Fruit fly (Drosophila melanogaster) whole organism, embryonic: Measurements from ENCODE around the gene Atx-1.
A peak's percentile ranks its signal among the peaks of the same experiment; 100 is the strongest.

Experiments
- Antp ChIP-seq: fragments of 200-800 bp; sonication (Bioruptor generic); optimal IDR thresholded peaks from 3 replicates; lab custom pipeline; 2016; ENCODE audit warnings: missing biosample characterization, missing genetic modification characterization
- Atf6 ChIP-seq: fragments of 200-800 bp; sonication (Bioruptor generic); IDR thresholded peaks from 2 replicates; pipeline ENCODE4 v1.3.6; 2022; ENCODE audit warnings: missing biosample characterization, missing genetic modification characterization
- B-H2 ChIP-seq: fragments of 200-800 bp; sonication (Bioruptor generic); optimal IDR thresholded peaks from 2 replicates; lab custom pipeline; 2018; ENCODE audit warnings: missing biosample characterization, mild to moderate bottlenecking, missing genetic modification characterization
- Bdp1 ChIP-seq: fragments of 200-800 bp; sonication (Bioruptor generic); optimal IDR thresholded peaks from 3 replicates; lab custom pipeline; 2016; ENCODE audit warnings: missing biosample characterization, missing genetic modification characterization
- Bteb2 ChIP-seq: fragments of 200-800 bp; sonication (Bioruptor generic); optimal IDR thresholded peaks from 2 replicates; lab custom pipeline; 2016; ENCODE audit warnings: missing biosample characterization, missing genetic modification characterization
- CG10366 ChIP-seq: fragments of 200-800 bp; sonication (Bioruptor generic); IDR thresholded peaks from 2 replicates; pipeline ENCODE4 v1.3.6; 2022; ENCODE audit warnings: missing biosample characterization, missing genetic modification characterization
- CG10543 ChIP-seq: fragments of 200-800 bp; sonication (Bioruptor generic); optimal IDR thresholded peaks from 3 replicates; lab custom pipeline; 2017; ENCODE audit warnings: missing biosample characterization, mild to moderate bottlenecking, missing genetic modification characterization, moderate library complexity
- CG11093 ChIP-seq: fragments of 200-800 bp; sonication (Bioruptor generic); IDR thresholded peaks from 3 replicates; pipeline ENCODE4 v1.3.6; 2022; ENCODE audit warnings: missing biosample characterization, missing genetic modification characterization
- CG11398 ChIP-seq: fragments of 200-800 bp; sonication (Bioruptor generic); optimal IDR thresholded peaks from 2 replicates; lab custom pipeline; 2016; ENCODE audit warnings: missing biosample characterization, missing genetic modification characterization
- CG11560 ChIP-seq: fragments of 200-800 bp; sonication (Bioruptor generic); IDR thresholded peaks from 3 replicates; pipeline ENCODE4 v1.3.6; 2022; ENCODE audit warnings: missing biosample characterization, missing genetic modification characterization
- CG11695 ChIP-seq: fragments of 200-800 bp; sonication (Bioruptor generic); IDR thresholded peaks from 3 replicates; pipeline ENCODE4 v1.3.6; 2022; ENCODE audit warnings: missing biosample characterization, missing genetic modification characterization
- CG13894 ChIP-seq: fragments of 200-800 bp; sonication (Bioruptor generic); optimal IDR thresholded peaks from 3 replicates; lab custom pipeline; 2018; ENCODE audit warnings: missing biosample characterization, mild to moderate bottlenecking, missing genetic modification characterization, moderate library complexity
- CG14860 ChIP-seq: fragments of 200-800 bp; sonication (Bioruptor generic); IDR thresholded peaks from 3 replicates; pipeline ENCODE4 v1.3.6; 2022; ENCODE audit warnings: missing biosample characterization, missing genetic modification characterization; ENCODE audit not compliant: partially characterized antibody
- CG15514 ChIP-seq: fragments of 200-800 bp; sonication (Bioruptor generic); optimal IDR thresholded peaks from 3 replicates; lab custom pipeline; 2017; ENCODE audit warnings: missing biosample characterization, missing genetic modification characterization, mild to moderate bottlenecking, moderate library complexity, missing genetic modification reagents
- CG17829 ChIP-seq: fragments of 200-800 bp; optimal IDR thresholded peaks from 2 replicates; lab custom pipeline; 2019; ENCODE audit warnings: missing biosample characterization, mild to moderate bottlenecking, missing genetic modification characterization, moderate library complexity
- CG2712 ChIP-seq: fragments of 200-800 bp; optimal IDR thresholded peaks from 3 replicates; lab custom pipeline; 2019; ENCODE audit warnings: missing biosample characterization, mild to moderate bottlenecking, missing genetic modification characterization, moderate library complexity
- CG30403 ChIP-seq: fragments of 200-800 bp; sonication (Bioruptor generic); optimal IDR thresholded peaks from 3 replicates; lab custom pipeline; 2016; ENCODE audit warnings: missing biosample characterization, missing genetic modification characterization
- CG32532 ChIP-seq: fragments of 200-800 bp; sonication (Bioruptor generic); IDR thresholded peaks from 2 replicates; pipeline ENCODE4 v1.3.6; 2022; ENCODE audit warnings: missing biosample characterization, missing genetic modification characterization
- CG3407 ChIP-seq: fragments of 200-800 bp; sonication (Bioruptor generic); optimal IDR thresholded peaks from 2 replicates; lab custom pipeline; 2018; ENCODE audit warnings: missing biosample characterization, mild to moderate bottlenecking, missing genetic modification characterization
- CG34422 ChIP-seq: fragments of 200-800 bp; sonication (Bioruptor generic); IDR thresholded peaks from 3 replicates; pipeline ENCODE4 v1.3.6; 2022; ENCODE audit warnings: missing biosample characterization, missing genetic modification characterization
- CG4424 ChIP-seq: fragments of 200-800 bp; sonication (Bioruptor generic); optimal IDR thresholded peaks from 3 replicates; lab custom pipeline; 2016; ENCODE audit warnings: missing biosample characterization, missing genetic modification characterization
- CG4820 ChIP-seq: fragments of 200-800 bp; sonication (Bioruptor generic); optimal IDR thresholded peaks from 3 replicates; lab custom pipeline; 2016; ENCODE audit warnings: missing biosample characterization, missing genetic modification characterization
- CG9215 ChIP-seq: fragments of 200-800 bp; sonication (Bioruptor generic); IDR thresholded peaks from 2 replicates; pipeline ENCODE4 v1.3.6; 2022; ENCODE audit warnings: missing biosample characterization, missing genetic modification characterization
- E2f2 ChIP-seq: fragments of 200-800 bp; sonication (Bioruptor generic); IDR thresholded peaks from 2 replicates; pipeline ENCODE4 v1.3.6; 2022; ENCODE audit warnings: missing biosample characterization, missing genetic modification characterization
- ERR ChIP-seq: fragments of 200-800 bp; sonication (Bioruptor generic); optimal IDR thresholded peaks from 2 replicates; lab custom pipeline; 2016; ENCODE audit warnings: missing biosample characterization, missing genetic modification characterization
- GATAe ChIP-seq: fragments of 200-800 bp; sonication (Bioruptor generic); conservative IDR thresholded peaks from 2 replicates; pipeline ENCODE4 v1.3.6; 2022; ENCODE audit warnings: missing biosample characterization, missing genetic modification characterization
- Gug ChIP-seq: fragments of 200-800 bp; sonication (Bioruptor generic); IDR thresholded peaks from 4 replicates; pipeline ENCODE4 v1.3.6; 2022; ENCODE audit warnings: missing biosample characterization, missing genetic modification characterization
- HHEX ChIP-seq: fragments of 200-800 bp; sonication (Bioruptor generic); optimal IDR thresholded peaks from 3 replicates; lab custom pipeline; 2017; ENCODE audit warnings: missing biosample characterization, mild to moderate bottlenecking, missing genetic modification characterization, missing genetic modification reagents
- HLH3B ChIP-seq: fragments of 200-800 bp; sonication (Bioruptor generic); IDR thresholded peaks from 2 replicates; pipeline ENCODE4 v1.3.6; 2022; ENCODE audit warnings: missing biosample characterization, missing genetic modification characterization
- Kr ChIP-seq: fragments of 200-800 bp; sonication (Bioruptor generic); optimal IDR thresholded peaks from 2 replicates; lab custom pipeline; 2017; ENCODE audit warnings: missing biosample characterization, mild to moderate bottlenecking, missing genetic modification characterization
- Myb ChIP-seq: fragments of 200-800 bp; sonication (Bioruptor generic); optimal IDR thresholded peaks from 2 replicates; lab custom pipeline; 2016; ENCODE audit warnings: missing biosample characterization, missing genetic modification characterization
- NC2α ChIP-seq: fragments of 200-800 bp; sonication (Bioruptor generic); optimal IDR thresholded peaks from 2 replicates; lab custom pipeline; 2016; ENCODE audit warnings: missing biosample characterization, missing genetic modification characterization
- Nf-YB ChIP-seq: fragments of 200-800 bp; sonication (Bioruptor generic); optimal IDR thresholded peaks from 3 replicates; lab custom pipeline; 2019; ENCODE audit warnings: missing biosample characterization, mild to moderate bottlenecking, missing genetic modification characterization, moderate library complexity
- PHDP ChIP-seq: fragments of 200-800 bp; sonication (Bioruptor generic); optimal IDR thresholded peaks from 3 replicates; lab custom pipeline; 2018; ENCODE audit warnings: missing biosample characterization, mild to moderate bottlenecking, missing genetic modification characterization, moderate library complexity
- Side ChIP-seq: fragments of 200-800 bp; sonication (Bioruptor generic); optimal IDR thresholded peaks from 2 replicates; lab custom pipeline; 2016; ENCODE audit warnings: missing biosample characterization, missing genetic modification characterization
- chinmo ChIP-seq: fragments of 200-800 bp; sonication (Bioruptor generic); IDR thresholded peaks from 4 replicates; pipeline ENCODE4 v1.3.6; 2022; ENCODE audit warnings: missing biosample characterization, missing genetic modification characterization; ENCODE audit not compliant: partially characterized antibody
- chm ChIP-seq: fragments of 200-800 bp; sonication (Bioruptor generic); IDR thresholded peaks from 2 replicates; pipeline ENCODE4 v1.3.6; 2022; ENCODE audit warnings: missing biosample characterization, missing genetic modification characterization
- dm ChIP-seq: fragments of 200-800 bp; sonication (Bioruptor generic); optimal IDR thresholded peaks from 3 replicates; lab custom pipeline; 2016; ENCODE audit warnings: missing biosample characterization, missing genetic modification characterization
- dmrt99B ChIP-seq: fragments of 200-800 bp; sonication (Bioruptor generic); optimal IDR thresholded peaks from 2 replicates; lab custom pipeline; 2018; ENCODE audit warnings: missing biosample characterization, mild to moderate bottlenecking, missing genetic modification characterization, moderate library complexity
- ems ChIP-seq: fragments of 200-800 bp; sonication (Bioruptor generic); optimal IDR thresholded peaks from 3 replicates; lab custom pipeline; 2016; ENCODE audit warnings: missing biosample characterization, missing genetic modification characterization
- exex ChIP-seq: fragments of 200-800 bp; sonication (Bioruptor generic); optimal IDR thresholded peaks from 4 replicates; lab custom pipeline; 2018; ENCODE audit warnings: missing biosample characterization, mild to moderate bottlenecking, missing genetic modification characterization, moderate library complexity
- fd102C ChIP-seq: fragments of 200-800 bp; sonication (Bioruptor generic); optimal IDR thresholded peaks from 2 replicates; lab custom pipeline; 2018; ENCODE audit warnings: missing biosample characterization, mild to moderate bottlenecking, missing genetic modification characterization, moderate library complexity
- gcm ChIP-seq: fragments of 200-800 bp; sonication (Bioruptor generic); optimal IDR thresholded peaks from 2 replicates; lab custom pipeline; 2019; ENCODE audit warnings: missing biosample characterization, mild to moderate bottlenecking, missing genetic modification characterization, moderate library complexity
- mam ChIP-seq: fragments of 200-800 bp; sonication (Bioruptor generic); optimal IDR thresholded peaks from 3 replicates; lab custom pipeline; 2016; ENCODE audit warnings: missing biosample characterization, missing genetic modification characterization
- nerfin-2 ChIP-seq: fragments of 200-800 bp; sonication (Bioruptor generic); IDR thresholded peaks from 2 replicates; pipeline ENCODE4 v1.3.6; 2022; ENCODE audit warnings: missing biosample characterization, missing genetic modification characterization; ENCODE audit not compliant: partially characterized antibody
- pita ChIP-seq: fragments of 200-800 bp; sonication (Bioruptor generic); optimal IDR thresholded peaks from 2 replicates; lab custom pipeline; 2017; ENCODE audit warnings: missing biosample characterization, mild to moderate bottlenecking, missing genetic modification characterization
- pnt ChIP-seq: fragments of 200-800 bp; sonication (Bioruptor generic); optimal IDR thresholded peaks from 3 replicates; lab custom pipeline; 2016; ENCODE audit warnings: missing biosample characterization, missing genetic modification characterization
- ro ChIP-seq: fragments of 200-800 bp; sonication (Bioruptor generic); IDR thresholded peaks from 2 replicates; pipeline ENCODE4 v1.3.6; 2022; ENCODE audit warnings: missing biosample characterization, missing genetic modification characterization
- shn ChIP-seq: fragments of 200-800 bp; sonication (Bioruptor generic); optimal IDR thresholded peaks from 3 replicates; lab custom pipeline; 2016; ENCODE audit warnings: missing biosample characterization, missing genetic modification characterization
- stwl ChIP-seq: fragments of 200-800 bp; sonication (Bioruptor generic); optimal IDR thresholded peaks from 3 replicates; lab custom pipeline; 2018; ENCODE audit warnings: missing biosample characterization, mild to moderate bottlenecking, missing genetic modification characterization, moderate library complexity
- vfl ChIP-seq: fragments of 200-800 bp; sonication (Bioruptor generic); optimal IDR thresholded peaks from 2 replicates; lab custom pipeline; 2016; ENCODE audit warnings: missing biosample characterization, missing genetic modification characterization
- zen2 ChIP-seq: fragments of 200-800 bp; sonication (Bioruptor generic); IDR thresholded peaks from 3 replicates; pipeline ENCODE4 v1.3.6; 2022; ENCODE audit warnings: missing biosample characterization, missing genetic modification characterization; ENCODE audit not compliant: partially characterized antibody

Atx-1 gene

DNA sequence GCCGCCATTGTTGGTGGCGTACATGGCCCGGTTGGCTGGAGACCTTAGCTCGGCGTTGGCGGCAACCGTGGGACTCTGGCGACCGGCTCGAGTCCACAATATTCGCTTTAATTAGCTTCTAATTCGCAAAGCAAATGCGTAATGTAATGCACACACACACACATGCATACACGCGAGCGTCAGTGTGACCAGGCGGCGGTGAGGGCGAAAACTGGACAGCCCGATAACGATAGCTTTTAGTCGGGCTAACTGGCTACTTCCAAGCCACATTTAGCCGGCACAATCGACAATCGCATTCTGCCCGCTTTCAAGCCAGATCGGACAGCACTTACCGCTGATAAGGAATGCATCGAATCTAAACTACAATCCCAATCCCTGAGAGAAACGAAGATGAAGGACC is 2.3 kb upstream of the Atx-1 start, which contains the start of the genes Nf-YC and xit (continued):
- TF ChIP-seq Antp (GFP tag; lab: Kevin White, UChicago), result peak; percentile 11
- TF ChIP-seq CG10366 (GFP tag; lab: Robert Waterston, UW), result no peak
- no peak for TF ChIP-seq CG11398 (GFP tag; lab: Kevin White, UChicago)
- TF ChIP-seq CG11560 (tag; lab: Robert Waterston, UW), result no peak
- TF ChIP-seq Bteb2 (GFP tag; lab: Kevin White, UChicago), result no peak
- TF ChIP-seq ro, result no peak
- TF ChIP-seq CG9215, result no peak
- TF ChIP-seq chinmo (GFP tag; lab: Robert Waterston, UW), result peak; percentile 70; the same call in 1 of the 4 replicates
- no peak for TF ChIP-seq ems
- TF ChIP-seq gcm, result no peak
- peak; percentile 26 for TF ChIP-seq CG17829
- no peak for TF ChIP-seq Kr (GFP tag; lab: Kevin White, UChicago)
- TF ChIP-seq CG32532 (GFP tag; lab: Robert Waterston, UW), result no peak
- TF ChIP-seq Atf6 (GFP tag; lab: Robert Waterston, UW), result no peak
- no peak for TF ChIP-seq CG13894 (tag; lab: Kevin White, UChicago)
- no peak for TF ChIP-seq CG15514
- TF ChIP-seq PHDP (tag; lab: Kevin White, UChicago), result no peak
- no peak for TF ChIP-seq NC2α (GFP tag; lab: Kevin White, UChicago)
- no peak for TF ChIP-seq Nf-YB (GFP tag; lab: Kevin White, UChicago)
- peak; percentile 33 for TF ChIP-seq mam (GFP tag; lab: Kevin White, UChicago)
- peak; percentile 71 for TF ChIP-seq E2f2 (GFP tag; lab: Robert Waterston, UW)
- peak; percentile 21 for TF ChIP-seq Myb (GFP tag; lab: Kevin White, UChicago)
- TF ChIP-seq CG4424 (GFP tag; lab: Kevin White, UChicago), result no peak
- peak; percentile 49 for TF ChIP-seq shn
- TF ChIP-seq CG34422 (GFP tag; lab: Robert Waterston, UW), result peak; percentile 63; the same call in 2 of the 3 replicates
- no peak for TF ChIP-seq ERR (GFP tag; lab: Kevin White, UChicago)
- peak; percentile 4 for TF ChIP-seq CG30403 (GFP tag; lab: Kevin White, UChicago)
- TF ChIP-seq stwl (tag; lab: Kevin White, UChicago), result no peak
- peak; percentile 37; the same call in 1 of the 3 replicates for TF ChIP-seq CG14860 (GFP tag; lab: Robert Waterston, UW)
- no peak for TF ChIP-seq HLH3B (GFP tag; lab: Robert Waterston, UW)
- no peak for TF ChIP-seq CG11093 (GFP tag; lab: Robert Waterston, UW)
- TF ChIP-seq pnt, result no peak
- TF ChIP-seq nerfin-2 (GFP tag; lab: Robert Waterston, UW), result peak; percentile 39; the same call in 1 of the 2 replicates
- TF ChIP-seq Bdp1 (GFP tag; lab: Kevin White, UChicago), result no peak
- TF ChIP-seq chm (GFP tag; lab: Robert Waterston, UW), result no peak
- TF ChIP-seq fd102C, result no peak
- no peak for TF ChIP-seq Gug (GFP tag; lab: Robert Waterston, UW)
- no peak for TF ChIP-seq CG4820 (GFP tag; lab: Kevin White, UChicago)
- TF ChIP-seq vfl (GFP tag; lab: Kevin White, UChicago), result no peak
- no peak for TF ChIP-seq HHEX (GFP tag; lab: Kevin White, UChicago)
- no peak for TF ChIP-seq CG11695
- no peak for TF ChIP-seq exex
- TF ChIP-seq CG10543, result no peak
- TF ChIP-seq B-H2 (GFP tag; lab: Kevin White, UChicago), result no peak
- TF ChIP-seq Side (GFP tag; lab: Kevin White, UChicago), result no peak
- no peak for TF ChIP-seq CG3407 (GFP tag; lab: Kevin White, UChicago)
- TF ChIP-seq pita (GFP tag; lab: Kevin White, UChicago), result no peak
- peak; percentile 41; the same call in 1 of the 3 replicates for TF ChIP-seq zen2
- no peak; the same call in 1 of the 2 replicates for TF ChIP-seq GATAe (GFP tag; lab: Robert Waterston, UW)
- no peak for TF ChIP-seq CG2712 (tag; lab: Kevin White, UChicago)
- TF ChIP-seq dmrt99B, result no peak
- peak; percentile 42 for TF ChIP-seq dm (GFP tag; lab: Kevin White, UChicago)
